Worm (Caenorhabditis elegans): ENCODE measurements around the gene cept-2.

ce11 chrV:14324502-14325467, 22.8 kb upstream of the cept-2 start, which contains the start of the genes F47B8.4 and F47B8.18:
- TF ChIP-seq nhr-21 (tag; optimal IDR thresholded peaks at IDR 0.05) (no peak), unc-62 (GFP tag; optimal IDR thresholded peaks at IDR 0.05) (no peak), nhr-6 (tag; optimal IDR thresholded peaks at IDR 0.05) (no peak), nhr-10 (tag; optimal IDR thresholded peaks at IDR 0.05) (no peak), C34F6.9 (tag; optimal IDR thresholded peaks at IDR 0.05) (no peak), F13H6.1 (tag; optimal IDR thresholded peaks at IDR 0.05) (no peak), mbf-1 (tag; optimal IDR thresholded peaks at IDR 0.05) (no peak), unc-39 (tag; optimal IDR thresholded peaks at IDR 0.05) (no peak), lin-39 (tag; optimal IDR thresholded peaks at IDR 0.05) (no peak), ama-1 (optimal IDR thresholded peaks at IDR 0.05) (no peak), lsy-2 (tag; optimal IDR thresholded peaks at IDR 0.05) (no peak), skn-1 (tag; optimal IDR thresholded peaks at IDR 0.05) (no peak), nhr-11 (tag; optimal IDR thresholded peaks at IDR 0.05) (no peak)
